Worm (Caenorhabditis elegans) whole organism, L4 larva: ENCODE data around the gene F07G11.2.

ENCODE experiments used
- F37D6.2 ChIP-seq: sonication (generic microtip); optimal IDR thresholded peaks from 2 replicates; lab custom pipeline; 2016; ENCODE audit warnings: mild to moderate bottlenecking, missing genetic modification characterization, missing compliant biosample characterization
- T20F7.1 ChIP-seq: fragments of 200-800 bp; sonication (Bioruptor generic); optimal IDR thresholded peaks from 2 replicates; lab custom pipeline; 2018; ENCODE audit warnings: mild to moderate bottlenecking, missing genetic modification characterization, missing compliant biosample characterization
- T26A8.4 ChIP-seq: fragments of 200-800 bp; sonication (Bioruptor generic); IDR thresholded peaks from 2 replicates; pipeline ENCODE4 v1.3.6; 2022; ENCODE audit warnings: missing genetic modification characterization, missing compliant biosample characterization
- Y105C5A.15 ChIP-seq: fragments of 200-800 bp; sonication (Bioruptor generic); IDR thresholded peaks from 2 replicates; pipeline ENCODE4 v1.3.6; 2022; ENCODE audit warnings: missing genetic modification characterization, missing compliant biosample characterization
- Y48G9A.11 ChIP-seq: fragments of 200-800 bp; sonication (Bioruptor generic); IDR thresholded peaks from 2 replicates; pipeline ENCODE4 v1.3.6; 2022; ENCODE audit warnings: missing genetic modification reagents, missing genetic modification characterization, missing compliant biosample characterization
- Y5F2A.4 ChIP-seq: fragments of 200-800 bp; sonication (Bioruptor generic); optimal IDR thresholded peaks from 2 replicates; lab custom pipeline; 2018; ENCODE audit warnings: mild to moderate bottlenecking, missing genetic modification characterization, missing compliant biosample characterization
- Y75B8A.6 ChIP-seq: fragments of 200-800 bp; sonication (Bioruptor generic); IDR thresholded peaks from 2 replicates; pipeline ENCODE4 v1.3.6; 2022; ENCODE audit warnings: missing genetic modification reagents, missing genetic modification characterization, missing compliant biosample characterization
- ZK546.5 ChIP-seq, 2 experiments: sonication (generic microtip); optimal IDR thresholded peaks; 2 replicates each; lab custom pipeline; 2017; ENCODE audit warnings: missing biosample characterization in 2 of 2, missing genetic modification characterization in 2 of 2
- aha-1 ChIP-seq: fragments of 150-350 bp; peaks from one replicate; lab custom pipeline; 2014; ENCODE audit warnings: missing biosample characterization, missing genetic modification characterization
- ceh-28 ChIP-seq: fragments of 150-350 bp; optimal IDR thresholded peaks from 2 replicates; lab custom pipeline; 2014; ENCODE audit warnings: missing biosample characterization, missing genetic modification reagents, missing genetic modification characterization
- ceh-32 ChIP-seq: sonication (generic microtip); optimal IDR thresholded peaks from 2 replicates; lab custom pipeline; 2016; ENCODE audit warnings: mild to moderate bottlenecking, missing genetic modification characterization, missing compliant biosample characterization; ENCODE audit not compliant: poor library complexity
- ceh-82 ChIP-seq: sonication (generic microtip); optimal IDR thresholded peaks from 2 replicates; lab custom pipeline; 2017; ENCODE audit warnings: missing biosample characterization, missing genetic modification characterization
- daf-19 ChIP-seq: fragments of 200-800 bp; sonication (Bioruptor generic); conservative IDR thresholded peaks from 2 replicates; pipeline ENCODE4 v1.3.6; 2022; ENCODE audit warnings: missing genetic modification characterization, missing compliant biosample characterization
- dmd-6 ChIP-seq: fragments of 200-800 bp; sonication (Bioruptor generic); IDR thresholded peaks from 2 replicates; pipeline ENCODE4 v1.3.6; 2022; ENCODE audit warnings: missing genetic modification reagents, missing genetic modification characterization, missing compliant biosample characterization
- dve-1 ChIP-seq: sonication (generic microtip); optimal IDR thresholded peaks from 2 replicates; lab custom pipeline; 2017; ENCODE audit warnings: antibody characterized with exemption, mild to moderate bottlenecking, missing genetic modification characterization, missing compliant biosample characterization; ENCODE audit not compliant: insufficient read depth
- fkh-10 ChIP-seq: fragments of 150-350 bp; optimal IDR thresholded peaks from 2 replicates; lab custom pipeline; 2014; ENCODE audit warnings: missing biosample characterization, missing genetic modification reagents, missing genetic modification characterization
- fos-1 ChIP-seq: fragments of 150-350 bp; optimal IDR thresholded peaks from 2 replicates; lab custom pipeline; 2014; ENCODE audit warnings: missing biosample characterization, missing genetic modification characterization
- hif-1 ChIP-seq, 2 experiments: sonication (generic microtip); optimal IDR thresholded peaks; 2 replicates each; lab custom pipeline; 2016 to 2017; ENCODE audit warnings: missing compliant biosample characterization in 2 of 2, missing genetic modification characterization in 2 of 2, missing genetic modification reagents in 2 of 2, missing genotype in 2 of 2, mild to moderate bottlenecking in 1 of 2
- hlh-30 ChIP-seq: sonication (generic microtip); optimal IDR thresholded peaks from 2 replicates; lab custom pipeline; 2017; ENCODE audit warnings: antibody characterized with exemption, mild to moderate bottlenecking, missing genetic modification characterization, missing compliant biosample characterization; ENCODE audit not compliant: insufficient read depth
- lir-3 ChIP-seq: sonication (generic microtip); optimal IDR thresholded peaks from 2 replicates; lab custom pipeline; 2016; ENCODE audit warnings: mild to moderate bottlenecking, missing genetic modification characterization, missing compliant biosample characterization
- lsy-2 ChIP-seq, 2 experiments: fragments of 150-350 bp in 1 of 2; sonication (generic microtip) in 1 of 2; optimal IDR thresholded peaks; 2 replicates each; lab custom pipeline; 2014 to 2017; ENCODE audit warnings: missing biosample characterization in 2 of 2, missing genetic modification characterization in 2 of 2
- madf-5 ChIP-seq, 2 experiments: fragments of 200-800 bp; sonication (Bioruptor generic); IDR thresholded peaks; 2 replicates each; pipeline ENCODE4 v1.3.6; 2022; ENCODE audit warnings: missing compliant biosample characterization in 2 of 2, missing genetic modification characterization in 2 of 2
- mdl-1 ChIP-seq, 2 experiments: fragments of 150-350 bp in 1 of 2; sonication (generic microtip) in 1 of 2; optimal IDR thresholded peaks; 2 replicates each; lab custom pipeline; 2014 to 2017; ENCODE audit warnings: missing biosample characterization in 2 of 2, missing genetic modification characterization in 2 of 2
- mdt-29 ChIP-seq: fragments of 200-800 bp; sonication (Bioruptor generic); IDR thresholded peaks from 2 replicates; pipeline ENCODE4 v1.3.6; 2022; ENCODE audit warnings: missing genetic modification reagents, missing genetic modification characterization, missing compliant biosample characterization
- nhr-10 ChIP-seq: fragments of 150-350 bp; optimal IDR thresholded peaks from 2 replicates; lab custom pipeline; 2014; ENCODE audit warnings: missing biosample characterization, missing genetic modification characterization
- nhr-102 ChIP-seq: sonication (generic microtip); optimal IDR thresholded peaks from 2 replicates; lab custom pipeline; 2016; ENCODE audit warnings: mild to moderate bottlenecking, missing genetic modification characterization, moderate library complexity, missing compliant biosample characterization
- nhr-11 ChIP-seq: fragments of 150-350 bp; optimal IDR thresholded peaks from 2 replicates; lab custom pipeline; 2014; ENCODE audit warnings: missing biosample characterization, missing genetic modification characterization
- nhr-111 ChIP-seq: fragments of 200-800 bp; sonication (Bioruptor generic); optimal IDR thresholded peaks from 2 replicates; lab custom pipeline; 2018; ENCODE audit warnings: mild to moderate bottlenecking, missing genetic modification characterization, missing compliant biosample characterization
- nhr-237 ChIP-seq: sonication (generic microtip); optimal IDR thresholded peaks from 2 replicates; lab custom pipeline; 2017; ENCODE audit warnings: missing biosample characterization, missing genetic modification characterization
- nhr-25 ChIP-seq: sonication (generic microtip); optimal IDR thresholded peaks from 2 replicates; lab custom pipeline; 2017; ENCODE audit warnings: missing genetic modification characterization, mild to moderate bottlenecking, missing compliant biosample characterization, antibody characterized with exemption, moderate library complexity, borderline replicate concordance; ENCODE audit not compliant: insufficient read depth
- nhr-42 ChIP-seq: fragments of 200-800 bp; sonication (Bioruptor generic); IDR thresholded peaks from 2 replicates; pipeline ENCODE4 v1.3.6; 2022; ENCODE audit warnings: missing genetic modification characterization, missing compliant biosample characterization
- nhr-6 ChIP-seq: fragments of 150-350 bp; optimal IDR thresholded peaks from 2 replicates; lab custom pipeline; 2014; ENCODE audit warnings: missing biosample characterization, missing genetic modification characterization
- pha-4 ChIP-seq, 2 experiments: fragments of 150-350 bp in 1 of 2; fragments of 200-800 bp in 1 of 2; sonication (Bioruptor generic) in 1 of 2; IDR thresholded peaks in 1 of 2; optimal IDR thresholded peaks in 1 of 2; 2 replicates each; pipeline versions ENCODE4 v1.3.6 to Lab custom; 2014 to 2022; ENCODE audit warnings: missing genetic modification characterization in 2 of 2, missing genetic modification reagents in 2 of 2, missing biosample characterization in 1 of 2, missing compliant biosample characterization in 1 of 2
- pqm-1 ChIP-seq: sonication (generic microtip); optimal IDR thresholded peaks from 2 replicates; lab custom pipeline; 2017; ENCODE audit warnings: missing biosample characterization, missing genetic modification characterization
- rbr-2 ChIP-seq: sonication (generic microtip); optimal IDR thresholded peaks from 2 replicates; lab custom pipeline; 2016; ENCODE audit warnings: missing genotype, missing genetic modification characterization, missing compliant biosample characterization
- sdz-12 ChIP-seq: fragments of 200-800 bp; sonication (Bioruptor generic); optimal IDR thresholded peaks from 2 replicates; lab custom pipeline; 2018; ENCODE audit warnings: mild to moderate bottlenecking, missing genetic modification characterization, missing compliant biosample characterization
- skn-1 ChIP-seq: fragments of 150-350 bp; optimal IDR thresholded peaks from 2 replicates; lab custom pipeline; 2014; ENCODE audit warnings: missing biosample characterization, missing genetic modification characterization
- spr-1 ChIP-seq: sonication (generic microtip); optimal IDR thresholded peaks from 2 replicates; lab custom pipeline; 2016; ENCODE audit warnings: mild to moderate bottlenecking, missing genetic modification characterization, missing compliant biosample characterization
- unc-39 ChIP-seq: sonication (generic microtip); optimal IDR thresholded peaks from 2 replicates; lab custom pipeline; 2017; ENCODE audit warnings: missing biosample characterization, missing genetic modification characterization
- vab-7 ChIP-seq: fragments of 200-800 bp; sonication (Bioruptor generic); IDR thresholded peaks from 2 replicates; pipeline ENCODE4 v1.3.6; 2022; ENCODE audit warnings: missing genetic modification reagents, missing genetic modification characterization, missing compliant biosample characterization
- zag-1 ChIP-seq: fragments of 150-350 bp; optimal IDR thresholded peaks from 2 replicates; lab custom pipeline; 2014; ENCODE audit warnings: missing biosample characterization, missing genetic modification characterization
- zip-11 ChIP-seq: fragments of 200-800 bp; sonication (Bioruptor generic); IDR thresholded peaks from 2 replicates; pipeline ENCODE4 v1.3.6; 2022; ENCODE audit warnings: missing genetic modification characterization, missing compliant biosample characterization
- ztf-7 ChIP-seq: fragments of 150-350 bp; optimal IDR thresholded peaks from 2 replicates; lab custom pipeline; 2014; ENCODE audit warnings: missing biosample characterization, missing genetic modification characterization

F07G11.2 gene

DNA sequence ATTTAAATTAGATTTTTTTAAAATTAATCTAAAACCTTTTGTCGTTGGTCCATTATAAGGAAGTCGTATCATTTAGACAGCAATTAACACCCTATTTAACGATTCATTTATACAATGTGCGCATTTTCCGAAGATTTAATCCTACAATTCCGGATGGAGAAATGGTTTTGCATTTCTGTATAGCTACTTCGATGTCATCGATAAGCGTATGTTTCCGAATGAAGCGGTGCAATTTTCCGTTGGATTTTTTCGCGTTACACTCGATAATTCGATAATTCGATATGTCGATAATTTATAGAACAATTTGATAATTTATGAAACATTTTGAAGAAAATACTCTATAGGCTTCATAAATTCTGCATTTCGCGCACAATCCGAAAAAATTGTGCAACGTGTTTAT, 29.6 kb upstream of the F07G11.2 start, which contains the start of gene C13A2.10:
Gene C13A2.10 (minus strand): TSS at position 101 of the 400 bp plus-strand sequence.
- TF ChIP-seq fkh-10 (GFP tag; lab: Kevin White, UChicago) = no peak
- no peak for TF ChIP-seq ceh-82 (tag; lab: Kevin White, UChicago)
- no peak for TF ChIP-seq spr-1 (tag; lab: Kevin White, UChicago)
- TF ChIP-seq nhr-102 (tag; lab: Kevin White, UChicago) = no peak
- TF ChIP-seq zip-11 (GFP tag; lab: Robert Waterston, UW) = no peak
- no peak for TF ChIP-seq hif-1 (tag; optimal IDR thresholded peaks at IDR 0.05; lab: Kevin White, UChicago)
- no peak for TF ChIP-seq nhr-111 (GFP tag; lab: Kevin White, UChicago)
- no peak for TF ChIP-seq nhr-237 (tag; lab: Kevin White, UChicago)
- no peak for TF ChIP-seq vab-7 (GFP tag; lab: Robert Waterston, UW)
- TF ChIP-seq pqm-1 = no peak
- TF ChIP-seq rbr-2 (tag; lab: Kevin White, UChicago) = no peak
- TF ChIP-seq lir-3 (tag; lab: Kevin White, UChicago) = no peak
- no peak for TF ChIP-seq hlh-30 (tag; lab: Kevin White, UChicago)
- no peak for TF ChIP-seq Y48G9A.11
- no peak for TF ChIP-seq T20F7.1 (GFP tag; lab: Kevin White, UChicago)
- TF ChIP-seq ztf-7 (tag; lab: Kevin White, UChicago) = no peak
- TF ChIP-seq Y105C5A.15 (GFP tag; lab: Robert Waterston, UW) = no peak
- TF ChIP-seq nhr-10 (tag; lab: Kevin White, UChicago) = no peak

DNA sequence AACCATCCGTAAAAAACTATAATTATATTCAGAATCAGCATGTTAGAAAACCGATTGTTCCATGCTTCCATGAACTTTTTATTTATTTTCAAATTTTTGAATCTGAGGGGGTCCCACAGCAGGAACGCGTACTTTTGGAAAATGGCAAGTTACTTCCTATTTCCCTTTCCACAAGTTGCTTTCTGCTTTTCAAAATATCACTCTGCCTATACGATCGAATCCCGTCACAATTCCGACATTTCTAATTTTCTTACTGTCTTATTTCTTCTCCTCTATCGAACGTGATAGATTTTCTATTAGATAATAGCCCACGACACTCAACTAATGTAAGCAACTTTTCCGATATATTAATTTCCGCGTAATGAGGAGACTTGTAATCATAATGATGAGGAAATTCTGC, 29.1 kb upstream of the F07G11.2 start, which contains the start of gene C13A2.5:
Gene C13A2.5 (plus strand): TSS at position 301 of the 400 bp plus-strand sequence.
- no peak for TF ChIP-seq hlh-30 (tag; lab: Kevin White, UChicago)
- TF ChIP-seq daf-19 (GFP tag; lab: Robert Waterston, UW) = no peak
- TF ChIP-seq ceh-28 (tag; lab: Kevin White, UChicago) = no peak
- no peak for TF ChIP-seq Y48G9A.11
- no peak for TF ChIP-seq madf-5 (GFP tag; IDR thresholded peaks at IDR 0.05; lab: Robert Waterston, UW)
- no peak for TF ChIP-seq Y5F2A.4 (GFP tag; lab: Kevin White, UChicago)
- no peak for TF ChIP-seq mdt-29 (GFP tag; lab: Robert Waterston, UW)
- TF ChIP-seq nhr-237 (tag; lab: Kevin White, UChicago) = no peak
- TF ChIP-seq unc-39 (tag; lab: Kevin White, UChicago) = no peak
- no peak for TF ChIP-seq Y75B8A.6 (GFP tag; lab: Robert Waterston, UW)
- TF ChIP-seq T20F7.1 (GFP tag; lab: Kevin White, UChicago) = no peak
- no peak for TF ChIP-seq ZK546.5 (tag; optimal IDR thresholded peaks at IDR 0.05; lab: Kevin White, UChicago)
- TF ChIP-seq dmd-6 (GFP tag; lab: Robert Waterston, UW) = no peak
- TF ChIP-seq nhr-25 (tag; lab: Kevin White, UChicago) = no peak
- no peak for TF ChIP-seq zag-1
- no peak for TF ChIP-seq fos-1 (tag; lab: Kevin White, UChicago)
- TF ChIP-seq F37D6.2 (tag; lab: Kevin White, UChicago) = no peak
- TF ChIP-seq nhr-42 (GFP tag; lab: Robert Waterston, UW) = no peak
- TF ChIP-seq skn-1 (tag; lab: Kevin White, UChicago) = no peak

DNA sequence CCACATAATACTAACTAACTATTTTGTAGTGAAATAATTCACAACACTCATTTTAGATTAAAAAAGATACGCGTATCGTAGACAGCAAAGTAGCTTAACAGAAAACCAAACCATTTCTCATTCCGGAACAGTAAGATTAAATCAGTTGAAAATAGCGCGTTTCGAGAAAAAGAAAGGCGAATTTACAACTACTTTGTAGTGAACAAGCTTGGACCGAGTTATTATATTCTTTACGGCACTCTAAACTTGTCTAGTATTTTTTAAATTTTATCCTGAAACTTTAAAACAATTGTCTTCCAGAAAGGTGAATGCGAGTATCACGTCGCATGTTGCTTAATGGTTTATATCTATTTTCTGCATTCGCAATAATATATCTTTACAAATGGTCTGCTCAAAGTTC, 25.5 kb upstream of the F07G11.2 start, which contains the start of gene C13A2.4:
Gene C13A2.4 (plus strand): TSS at position 301 of the 400 bp plus-strand sequence.
- TF ChIP-seq nhr-42 (GFP tag; lab: Robert Waterston, UW) (no peak), ceh-32 (tag; lab: Kevin White, UChicago) (no peak), mdl-1 (tag; optimal IDR thresholded peaks at IDR 0.05; lab: Kevin White, UChicago) (no peak), nhr-237 (tag; lab: Kevin White, UChicago) (no peak), nhr-6 (tag; lab: Kevin White, UChicago) (no peak), dve-1 (tag; lab: Kevin White, UChicago) (no peak), daf-19 (GFP tag; lab: Robert Waterston, UW) (no peak), nhr-11 (tag; lab: Kevin White, UChicago) (no peak), T26A8.4 (GFP tag; lab: Robert Waterston, UW) (no peak), lsy-2 (tag; optimal IDR thresholded peaks at IDR 0.05; lab: Kevin White, UChicago) (no peak), Y5F2A.4 (GFP tag; lab: Kevin White, UChicago) (no peak), nhr-111 (GFP tag; lab: Kevin White, UChicago) (no peak), pha-4 (GFP tag; IDR thresholded peaks at IDR 0.05; lab: Robert Waterston, UW) (no peak), pha-4 (tag; optimal IDR thresholded peaks at IDR 0.05; lab: Kevin White, UChicago) (no peak), sdz-12 (GFP tag; lab: Kevin White, UChicago) (no peak), aha-1 (tag; lab: Kevin White, UChicago) (no peak)
